Fruit fly (Drosophila melanogaster): ENCODE results near the gene Ugt37E1.

- TF ChIP-seq Ptx1 (GFP tag; IDR thresholded peaks at IDR 0.05) (no peak), phol (tag; optimal IDR thresholded peaks at IDR 0.05) (no peak), fd64A (GFP tag; optimal IDR thresholded peaks at IDR 0.05) (no peak), CG12155 (GFP tag; optimal IDR thresholded peaks at IDR 0.05) (no peak), ewg (GFP tag; optimal IDR thresholded peaks at IDR 0.05) (no peak)
These were observed 38.0 kb downstream of the Ugt37E1 start, which contains the start of gene CG13282 for dm6 chr2L:16834402-16834801.

Data from whole organism, embryonic.